Fruit fly (Drosophila melanogaster) whole organism, pupa: Measurements from ENCODE around the gene CG8065.
A peak's percentile ranks its signal among the peaks of the same experiment; 100 is the strongest.

Experiments used
- CG10348 ChIP-seq: fragments of 200-800 bp; sonication (Bioruptor generic); IDR thresholded peaks from 2 replicates; pipeline ENCODE4 v1.3.6; 2022; ENCODE audit warnings: missing biosample characterization, missing genetic modification characterization
- CG12605 ChIP-seq: fragments of 200-800 bp; sonication (Bioruptor generic); IDR thresholded peaks from 2 replicates; pipeline ENCODE4 v1.3.6; 2022; ENCODE audit warnings: missing biosample characterization, missing genetic modification characterization
- CG13204 ChIP-seq: fragments of 200-800 bp; sonication (Bioruptor generic); optimal IDR thresholded peaks from 2 replicates; lab custom pipeline; 2018; ENCODE audit warnings: missing biosample characterization, mild to moderate bottlenecking, missing genetic modification characterization, moderate library complexity
- CG14655 ChIP-seq: fragments of 200-800 bp; sonication (Bioruptor generic); optimal IDR thresholded peaks from 3 replicates; lab custom pipeline; 2017; ENCODE audit warnings: mild to moderate bottlenecking, missing biosample characterization, missing genetic modification reagents, missing genetic modification characterization
- CG15710 ChIP-seq: fragments of 200-800 bp; sonication (Bioruptor generic); optimal IDR thresholded peaks from 2 replicates; lab custom pipeline; 2018; ENCODE audit warnings: missing biosample characterization, mild to moderate bottlenecking, missing genetic modification characterization, moderate library complexity
- CG17806 ChIP-seq: fragments of 200-800 bp; sonication (Bioruptor generic); optimal IDR thresholded peaks from 2 replicates; lab custom pipeline; 2018; ENCODE audit warnings: missing biosample characterization, mild to moderate bottlenecking, missing genetic modification characterization, moderate library complexity
- CG32121 ChIP-seq: fragments of 200-800 bp; sonication (Bioruptor generic); IDR thresholded peaks from 2 replicates; pipeline ENCODE4 v1.3.6; 2022; ENCODE audit warnings: missing biosample characterization, missing genetic modification characterization
- CG34367 ChIP-seq: fragments of 200-800 bp; sonication (Bioruptor generic); optimal IDR thresholded peaks from 2 replicates; lab custom pipeline; 2018; ENCODE audit warnings: missing biosample characterization, mild to moderate bottlenecking, missing genetic modification characterization
- CG4496 ChIP-seq: fragments of 200-800 bp; sonication (Bioruptor generic); IDR thresholded peaks from 3 replicates; pipeline ENCODE4 v1.3.6; 2022; ENCODE audit warnings: missing biosample characterization, missing genetic modification characterization
- CG8159 ChIP-seq: fragments of 200-800 bp; sonication (Bioruptor generic); optimal IDR thresholded peaks from 3 replicates; lab custom pipeline; 2018; ENCODE audit warnings: missing biosample characterization, mild to moderate bottlenecking, missing genetic modification characterization, moderate library complexity
- CG8301 ChIP-seq: fragments of 200-800 bp; sonication (Bioruptor generic); optimal IDR thresholded peaks from 2 replicates; lab custom pipeline; 2018; ENCODE audit warnings: missing biosample characterization, mild to moderate bottlenecking, missing genetic modification characterization
- CG9948 ChIP-seq: fragments of 200-800 bp; sonication (Bioruptor generic); optimal IDR thresholded peaks from 2 replicates; lab custom pipeline; 2018; ENCODE audit warnings: missing biosample characterization, mild to moderate bottlenecking, missing genetic modification characterization, moderate library complexity
- D1 ChIP-seq: fragments of 200-800 bp; sonication (Bioruptor generic); optimal IDR thresholded peaks from 2 replicates; lab custom pipeline; 2018; ENCODE audit warnings: missing biosample characterization, mild to moderate bottlenecking, missing genetic modification characterization, moderate library complexity
- EcR ChIP-seq: fragments of 200-800 bp; sonication (Bioruptor generic); optimal IDR thresholded peaks from 3 replicates; lab custom pipeline; 2019; ENCODE audit warnings: missing biosample characterization, missing genetic modification characterization, mild to moderate bottlenecking, moderate library complexity, missing genetic modification reagents
- Pif1A ChIP-seq: fragments of 200-800 bp; sonication (Bioruptor generic); optimal IDR thresholded peaks from 3 replicates; lab custom pipeline; 2016; ENCODE audit warnings: missing biosample characterization, missing genetic modification characterization
- Pif1B ChIP-seq: fragments of 200-800 bp; sonication (Bioruptor generic); optimal IDR thresholded peaks from 3 replicates; lab custom pipeline; 2016; ENCODE audit warnings: missing biosample characterization, missing genetic modification characterization
- Snoo ChIP-seq: fragments of 200-800 bp; sonication (Bioruptor generic); optimal IDR thresholded peaks from 3 replicates; lab custom pipeline; 2017; ENCODE audit warnings: missing biosample characterization, mild to moderate bottlenecking, missing genetic modification characterization, inconsistent platforms
- fd96Ca ChIP-seq: fragments of 200-800 bp; sonication (Bioruptor generic); IDR thresholded peaks from 3 replicates; pipeline ENCODE4 v1.3.6; 2022; ENCODE audit warnings: missing biosample characterization, missing genetic modification characterization
- gl ChIP-seq: fragments of 200-800 bp; sonication (Bioruptor generic); optimal IDR thresholded peaks from 2 replicates; lab custom pipeline; 2018; ENCODE audit warnings: missing biosample characterization, mild to moderate bottlenecking, missing genetic modification characterization
- rn ChIP-seq: fragments of 200-800 bp; sonication (Bioruptor generic); IDR thresholded peaks from 2 replicates; pipeline ENCODE4 v1.3.6; 2022; ENCODE audit warnings: missing biosample characterization, missing genetic modification characterization

CG8065 gene

DNA sequence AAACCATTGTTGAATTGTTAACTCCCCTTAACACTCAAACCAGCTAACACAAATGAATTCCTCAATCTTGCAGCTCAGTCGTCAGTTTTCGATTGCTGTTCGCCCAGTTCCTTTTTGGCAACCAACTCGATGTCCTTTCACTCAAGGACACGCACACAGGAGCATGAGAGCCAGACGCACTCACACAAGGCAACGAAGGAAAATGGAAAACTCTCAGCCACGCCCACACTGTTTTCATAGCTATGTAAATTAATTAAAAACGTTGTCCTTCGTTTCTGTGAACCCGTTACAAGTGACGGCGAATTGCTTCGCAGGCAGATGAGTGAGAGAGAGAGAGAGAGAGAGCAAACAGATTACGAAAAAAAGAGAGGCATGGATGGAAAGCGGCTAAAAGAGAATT lies 38.7 kb downstream of the CG8065 start:
- no peak for TF ChIP-seq Pif1B (GFP tag; lab: Kevin White, UChicago)
- no peak for TF ChIP-seq D1 (tag; lab: Kevin White, UChicago)
- TF ChIP-seq CG4496 = no peak

dm6 chr3L:10258738-10259137 lies 43.3 kb downstream of the CG8065 start:
- TF ChIP-seq Snoo (tag; lab: Kevin White, UChicago) (no peak), CG4496 (peak; percentile 41; the same call in 1 of the 3 replicates), CG13204 (GFP tag; lab: Kevin White, UChicago) (peak; percentile 39), EcR (peak; percentile 9)

dm6 chr3L:10261219-10261618 lies 45.8 kb downstream of the CG8065 start:
- TF ChIP-seq Snoo (tag; lab: Kevin White, UChicago) (peak; percentile 29), rn (GFP tag; lab: Robert Waterston, UW) (no peak), fd96Ca (GFP tag; lab: Robert Waterston, UW) (no peak), CG12605 (no peak), CG8301 (tag; lab: Kevin White, UChicago) (no peak), gl (tag; lab: Kevin White, UChicago) (no peak), CG32121 (no peak), CG8159 (tag; lab: Kevin White, UChicago) (peak; percentile 3), CG9948 (tag; lab: Kevin White, UChicago) (no peak), CG10348 (GFP tag; lab: Robert Waterston, UW) (no peak), CG4496 (no peak), CG34367 (no peak), Pif1A (GFP tag; lab: Kevin White, UChicago) (no peak)

DNA sequence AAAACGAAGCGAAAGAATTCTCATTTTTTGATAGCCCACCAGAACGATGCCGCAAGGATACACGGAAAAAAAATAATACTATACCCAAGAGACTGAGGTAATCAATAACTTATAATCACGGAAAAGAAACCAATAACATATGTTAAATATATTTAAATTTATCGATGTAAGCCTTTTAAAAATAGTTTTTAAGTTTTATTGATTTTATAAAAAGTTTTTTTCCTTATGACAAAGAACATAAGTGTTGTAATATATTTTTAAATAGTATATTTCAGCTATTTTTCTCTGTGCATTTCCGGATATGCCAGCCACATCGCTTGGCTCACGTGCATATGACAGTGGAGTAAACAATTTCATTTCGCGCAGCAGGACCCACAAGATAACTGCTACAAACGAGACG lies 47.4 kb downstream of the CG8065 start:
- peak; percentile 66 for TF ChIP-seq CG8159 (tag; lab: Kevin White, UChicago)
- TF ChIP-seq Pif1A (GFP tag; lab: Kevin White, UChicago) = no peak
- TF ChIP-seq CG34367 = no peak
- TF ChIP-seq CG17806 = peak; percentile 52
- TF ChIP-seq Snoo (tag; lab: Kevin White, UChicago) = peak; percentile 25
- peak; percentile 54 for TF ChIP-seq CG15710 (tag; lab: Kevin White, UChicago)
- TF ChIP-seq CG9948 (tag; lab: Kevin White, UChicago) = peak; percentile 48
- peak; percentile 9 for TF ChIP-seq CG14655 (GFP tag; lab: Kevin White, UChicago)
- TF ChIP-seq rn (GFP tag; lab: Robert Waterston, UW) = no peak
- no peak for TF ChIP-seq CG32121
- no peak for TF ChIP-seq D1 (tag; lab: Kevin White, UChicago)
